Worm (Caenorhabditis elegans) whole organism, midembryonic: Measurements from ENCODE around the gene srab-21.

Experiments used
- cog-1 ChIP-seq: sonication (generic microtip); optimal IDR thresholded peaks from 2 replicates; lab custom pipeline; 2016; ENCODE audit warnings: missing genetic modification characterization, missing compliant biosample characterization
- flt-1 ChIP-seq: fragments of 200-800 bp; sonication (Bioruptor generic); IDR thresholded peaks from 2 replicates; pipeline ENCODE4 v1.3.6; 2022; ENCODE audit warnings: missing genetic modification characterization, missing compliant biosample characterization
- klf-2 ChIP-seq: fragments of 200-800 bp; sonication (Bioruptor generic); conservative IDR thresholded peaks from 2 replicates; pipeline ENCODE4 v1.3.6; 2022; ENCODE audit warnings: missing genetic modification reagents, missing genetic modification characterization, missing compliant biosample characterization
- med-1 ChIP-seq: sonication (generic microtip); optimal IDR thresholded peaks from 2 replicates; lab custom pipeline; 2017; ENCODE audit warnings: missing genetic modification characterization, mild to moderate bottlenecking, missing compliant biosample characterization, antibody characterized with exemption, missing genetic modification reagents; ENCODE audit not compliant: insufficient read depth
- ref-1 ChIP-seq: fragments of 200-800 bp; sonication (Bioruptor generic); conservative IDR thresholded peaks from 2 replicates; pipeline ENCODE4 v1.3.6; 2022; ENCODE audit warnings: missing genetic modification reagents, missing genetic modification characterization, missing compliant biosample characterization
- ztf-23 ChIP-seq: fragments of 200-800 bp; sonication (Bioruptor generic); IDR thresholded peaks from 2 replicates; pipeline ENCODE4 v1.3.6; 2022; ENCODE audit warnings: missing genetic modification reagents, missing genetic modification characterization, missing compliant biosample characterization
- ztf-29 ChIP-seq: fragments of 200-800 bp; sonication (Bioruptor generic); IDR thresholded peaks from 2 replicates; pipeline ENCODE4 v1.3.6; 2022; ENCODE audit warnings: missing genetic modification reagents, missing genetic modification characterization, missing compliant biosample characterization

Gene srab-21

ce11 chrV:3376973-3377372 is 47.3 kb downstream of the srab-21 start, which contains the start of gene srbc-2:
Gene srbc-2, minus strand, starts transcription at chrV:3377073.
- TF ChIP-seq ztf-29 (GFP tag; lab: Robert Waterston, UW) (no peak), flt-1 (GFP tag; lab: Robert Waterston, UW) (no peak), ref-1 (GFP tag; lab: Robert Waterston, UW) (no peak), med-1 (GFP tag; lab: Kevin White, UChicago) (no peak), cog-1 (no peak), ztf-23 (no peak), klf-2 (GFP tag; lab: Robert Waterston, UW) (no peak)
